Worm (Caenorhabditis elegans): ENCODE data around the gene Y43C5A.4.

- TF ChIP-seq unc-62 (GFP tag; optimal IDR thresholded peaks at IDR 0.05) = no peak
- no peak for TF ChIP-seq elt-3 (tag; optimal IDR thresholded peaks at IDR 0.05)
- no peak for TF ChIP-seq mab-5 (tag; optimal IDR thresholded peaks at IDR 0.05)
These were observed 24.8 kb upstream of the Y43C5A.4 start for ce11 chrIV:10252886-10253639.
